Fruit fly (Drosophila melanogaster): ENCODE results near the gene CG17801.

DNA sequence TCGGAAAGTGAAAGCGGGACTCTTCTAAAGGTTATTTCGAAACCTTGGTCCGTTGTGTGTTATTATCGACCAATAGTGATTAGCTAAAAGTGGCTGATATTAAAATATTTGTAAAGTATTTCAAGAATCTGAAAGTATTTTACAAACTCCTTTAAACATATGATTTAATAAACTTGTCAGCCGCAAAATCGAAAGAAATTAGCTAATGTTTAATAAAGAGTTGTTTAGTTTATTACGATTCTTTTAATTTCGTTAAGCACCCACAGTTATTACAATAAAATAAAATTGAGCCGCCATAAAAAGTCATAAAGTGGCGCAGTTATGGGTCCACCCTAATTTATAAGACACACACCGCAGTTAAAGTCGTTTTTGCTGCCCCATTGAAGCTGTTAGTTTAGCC, 16.9 kb downstream of the CG17801 start:
- no peak for TF ChIP-seq Sp1 (GFP tag; optimal IDR thresholded peaks at IDR 0.05)
- TF ChIP-seq jim (GFP tag; optimal IDR thresholded peaks at IDR 0.05): no peak
- no peak for TF ChIP-seq lola (GFP tag; optimal IDR thresholded peaks at IDR 0.05)
- TF ChIP-seq fru (GFP tag; optimal IDR thresholded peaks at IDR 0.05): no peak
- TF ChIP-seq Myc (optimal IDR thresholded peaks at IDR 0.05): no peak
- no peak for TF ChIP-seq Abd-B (GFP tag; optimal IDR thresholded peaks at IDR 0.05)
- no peak for TF ChIP-seq br (GFP tag; optimal IDR thresholded peaks at IDR 0.05)
- TF ChIP-seq brk (GFP tag; optimal IDR thresholded peaks at IDR 0.05): no peak
- no peak for TF ChIP-seq pan (optimal IDR thresholded peaks at IDR 0.05)
- TF ChIP-seq sv (GFP tag; optimal IDR thresholded peaks at IDR 0.05): no peak
